Worm (Caenorhabditis elegans) whole organism, mixed stage, embryonic: ENCODE measurements around the gene Y54G11A.19.

Source experiments
- M03D4.4 ChIP-seq: sonication (generic microtip); optimal IDR thresholded peaks from 2 replicates; lab custom pipeline; 2017; ENCODE audit warnings: mild to moderate bottlenecking, missing genetic modification characterization, missing compliant biosample characterization
- bed-3 ChIP-seq: fragments of 200-800 bp; sonication (Bioruptor generic); optimal IDR thresholded peaks from 3 replicates; lab custom pipeline; 2018; ENCODE audit warnings: mild to moderate bottlenecking, missing genetic modification characterization, moderate library complexity, missing compliant biosample characterization
- blmp-1 ChIP-seq: fragments of 150-350 bp; optimal IDR thresholded peaks from 2 replicates; lab custom pipeline; 2014; ENCODE audit warnings: missing biosample characterization, missing genetic modification characterization
- ceh-39 ChIP-seq: fragments of 150-350 bp; optimal IDR thresholded peaks from 2 replicates; lab custom pipeline; 2014; ENCODE audit warnings: missing biosample characterization, missing genetic modification characterization
- ceh-43 ChIP-seq: fragments of 200-800 bp; sonication (Bioruptor generic); optimal IDR thresholded peaks from 2 replicates; lab custom pipeline; 2018; ENCODE audit warnings: mild to moderate bottlenecking, missing genetic modification characterization, moderate library complexity, missing compliant biosample characterization
- ceh-83 ChIP-seq: fragments of 200-800 bp; sonication (Bioruptor generic); optimal IDR thresholded peaks from 2 replicates; lab custom pipeline; 2018; ENCODE audit warnings: mild to moderate bottlenecking, missing genetic modification characterization, missing compliant biosample characterization
- ces-1 ChIP-seq: fragments of 150-350 bp; optimal IDR thresholded peaks from 2 replicates; lab custom pipeline; 2014; ENCODE audit warnings: missing biosample characterization, missing genetic modification reagents, missing genetic modification characterization
- cnd-1 ChIP-seq: fragments of 200-800 bp; sonication (Bioruptor generic); optimal IDR thresholded peaks from 2 replicates; lab custom pipeline; 2018; ENCODE audit warnings: mild to moderate bottlenecking, missing genetic modification characterization, missing compliant biosample characterization
- drap-1 ChIP-seq: fragments of 200-800 bp; sonication (Bioruptor generic); optimal IDR thresholded peaks from 3 replicates; lab custom pipeline; 2018; ENCODE audit warnings: mild to moderate bottlenecking, missing genetic modification characterization, missing compliant biosample characterization
- elt-1 ChIP-seq: sonication (generic microtip); optimal IDR thresholded peaks from 2 replicates; lab custom pipeline; 2017; ENCODE audit warnings: missing genetic modification characterization, mild to moderate bottlenecking, missing compliant biosample characterization, antibody characterized with exemption, moderate library complexity, borderline replicate concordance; ENCODE audit not compliant: insufficient read depth
- elt-3 ChIP-seq: fragments of 150-350 bp; optimal IDR thresholded peaks from 2 replicates; lab custom pipeline; 2014; ENCODE audit warnings: missing biosample characterization, missing genetic modification characterization
- flh-1 ChIP-seq: fragments of 200-800 bp; sonication (Bioruptor generic); optimal IDR thresholded peaks from 2 replicates; lab custom pipeline; 2018; ENCODE audit warnings: mild to moderate bottlenecking, missing genetic modification characterization, moderate library complexity, missing compliant biosample characterization
- ham-2 ChIP-seq: fragments of 200-800 bp; sonication (Bioruptor generic); optimal IDR thresholded peaks from 2 replicates; lab custom pipeline; 2018; ENCODE audit warnings: mild to moderate bottlenecking, missing genetic modification characterization, missing compliant biosample characterization
- hlh-1 ChIP-seq: fragments of 150-350 bp; optimal IDR thresholded peaks from 2 replicates; lab custom pipeline; 2014; ENCODE audit warnings: missing biosample characterization, missing genetic modification reagents, missing genetic modification characterization
- lin-13 ChIP-seq: fragments of 150-350 bp; optimal IDR thresholded peaks from 2 replicates; lab custom pipeline; 2014; ENCODE audit warnings: missing biosample characterization, missing genetic modification characterization
- lin-32 ChIP-seq: fragments of 200-800 bp; sonication (Bioruptor generic); optimal IDR thresholded peaks from 2 replicates; lab custom pipeline; 2018; ENCODE audit warnings: mild to moderate bottlenecking, missing genetic modification characterization, missing compliant biosample characterization
- lsy-2 ChIP-seq: fragments of 150-350 bp; optimal IDR thresholded peaks from 2 replicates; lab custom pipeline; 2014; ENCODE audit warnings: missing biosample characterization, missing genetic modification characterization
- mab-5 ChIP-seq: fragments of 150-350 bp; optimal IDR thresholded peaks from 2 replicates; lab custom pipeline; 2014; ENCODE audit warnings: missing biosample characterization, missing genetic modification characterization
- mep-1 ChIP-seq: fragments of 150-350 bp; optimal IDR thresholded peaks from 2 replicates; lab custom pipeline; 2017; ENCODE audit warnings: missing biosample characterization, missing genetic modification reagents, missing genetic modification characterization, inconsistent platforms
- mls-2 ChIP-seq: sonication (generic microtip); optimal IDR thresholded peaks from 2 replicates; lab custom pipeline; 2016; ENCODE audit warnings: mild to moderate bottlenecking, missing genetic modification characterization, moderate library complexity, missing compliant biosample characterization
- nhr-12 ChIP-seq: fragments of 150-350 bp; optimal IDR thresholded peaks from 2 replicates; lab custom pipeline; 2014; ENCODE audit warnings: missing biosample characterization, missing genetic modification characterization
- nhr-2 ChIP-seq: fragments of 150-350 bp; optimal IDR thresholded peaks from 2 replicates; lab custom pipeline; 2014; ENCODE audit warnings: missing biosample characterization, missing genetic modification characterization
- nhr-237 ChIP-seq: fragments of 150-350 bp; optimal IDR thresholded peaks from 2 replicates; lab custom pipeline; 2014; ENCODE audit warnings: missing biosample characterization, missing genetic modification characterization
- nhr-28 ChIP-seq: fragments of 150-350 bp; optimal IDR thresholded peaks from 2 replicates; lab custom pipeline; 2014; ENCODE audit warnings: missing biosample characterization, missing genetic modification characterization
- nhr-76 ChIP-seq: sonication (generic microtip); optimal IDR thresholded peaks from 2 replicates; lab custom pipeline; 2017; ENCODE audit warnings: missing biosample characterization, missing genetic modification characterization
- pha-4 ChIP-seq: fragments of 150-350 bp; optimal IDR thresholded peaks from 2 replicates; lab custom pipeline; 2018; ENCODE audit warnings: missing biosample characterization, missing genetic modification reagents, missing genetic modification characterization
- sem-2 ChIP-seq: fragments of 200-800 bp; sonication (Bioruptor generic); optimal IDR thresholded peaks from 2 replicates; lab custom pipeline; 2018; ENCODE audit warnings: mild to moderate bottlenecking, missing genetic modification characterization, missing compliant biosample characterization
- snpc-4 ChIP-seq: fragments of 150-350 bp; optimal IDR thresholded peaks from 2 replicates; lab custom pipeline; 2014; ENCODE audit warnings: missing biosample characterization, missing genetic modification characterization
- sptf-1 ChIP-seq: sonication (generic microtip); optimal IDR thresholded peaks from 2 replicates; lab custom pipeline; 2017; ENCODE audit warnings: mild to moderate bottlenecking, missing genetic modification characterization, moderate library complexity, missing compliant biosample characterization
- tbx-8 ChIP-seq: fragments of 200-800 bp; sonication (Bioruptor generic); optimal IDR thresholded peaks from 2 replicates; lab custom pipeline; 2018; ENCODE audit warnings: mild to moderate bottlenecking, missing genetic modification characterization, moderate library complexity, missing compliant biosample characterization
- unc-120 ChIP-seq: sonication (generic microtip); optimal IDR thresholded peaks from 2 replicates; lab custom pipeline; 2017; ENCODE audit warnings: missing genetic modification characterization, missing compliant biosample characterization; ENCODE audit not compliant: poor library complexity, severe bottlenecking
- unc-39 ChIP-seq: fragments of 150-350 bp; optimal IDR thresholded peaks from 2 replicates; lab custom pipeline; 2014; ENCODE audit warnings: missing biosample characterization, missing genetic modification characterization
- unc-62 ChIP-seq: fragments of 150-350 bp; optimal IDR thresholded peaks from 2 replicates; lab custom pipeline; 2014; ENCODE audit warnings: missing biosample characterization, missing genetic modification reagents, missing genetic modification characterization
- zip-8 ChIP-seq: fragments of 150-350 bp; optimal IDR thresholded peaks from 2 replicates; lab custom pipeline; 2014; ENCODE audit warnings: missing biosample characterization, missing genetic modification characterization
- ztf-11 ChIP-seq: fragments of 150-350 bp; optimal IDR thresholded peaks from 2 replicates; lab custom pipeline; 2014; ENCODE audit warnings: missing biosample characterization, missing genetic modification characterization

The Y54G11A.19 gene

DNA sequence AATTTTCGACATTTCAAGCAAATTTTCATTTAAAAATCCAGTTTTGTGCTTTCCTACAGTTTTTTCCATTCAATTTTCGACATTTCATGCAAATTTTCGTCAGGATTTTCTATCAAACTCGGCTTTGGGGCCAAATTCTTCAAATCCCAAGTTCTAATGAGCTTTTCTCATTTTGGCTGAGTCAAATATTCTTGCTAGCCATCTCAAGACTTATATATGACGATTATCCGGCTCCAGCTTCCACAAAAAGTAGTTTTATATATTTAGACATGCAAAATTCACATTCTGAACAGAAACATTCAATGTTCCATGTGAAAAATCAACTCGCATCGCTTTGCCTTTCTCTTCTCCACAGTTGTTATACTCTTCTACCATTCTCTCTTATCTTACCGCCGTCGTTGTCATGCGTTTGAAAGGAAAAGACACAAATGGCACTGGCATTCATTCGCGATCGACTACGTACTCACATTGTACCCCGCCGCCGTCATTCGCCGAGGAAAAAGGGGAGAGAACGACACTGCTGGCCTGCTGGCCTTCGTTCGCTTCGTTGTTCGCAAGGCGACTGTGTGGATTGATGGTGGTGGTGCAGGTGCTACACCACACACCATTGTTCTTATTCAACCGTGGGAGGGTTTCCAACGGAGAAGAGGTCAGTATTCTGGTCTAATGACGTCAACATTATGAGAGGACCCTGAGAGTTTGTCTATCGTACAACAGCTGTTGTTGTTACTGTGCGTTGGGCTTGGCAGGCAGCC, 8.8 kb downstream of the Y54G11A.19 start:
- TF ChIP-seq ces-1 (GFP tag; lab: Kevin White, UChicago) (no peak), M03D4.4 (tag; lab: Kevin White, UChicago) (no peak), drap-1 (GFP tag; lab: Kevin White, UChicago) (no peak), mab-5 (tag; lab: Kevin White, UChicago) (no peak), unc-120 (tag; lab: Kevin White, UChicago) (no peak), nhr-76 (tag; lab: Kevin White, UChicago) (no peak), unc-39 (tag; lab: Kevin White, UChicago) (no peak), blmp-1 (no peak), unc-62 (GFP tag; lab: Kevin White, UChicago) (peak; percentile 16), pha-4 (no peak), nhr-2 (tag; lab: Kevin White, UChicago) (peak; percentile 76), ceh-39 (tag; lab: Kevin White, UChicago) (no peak), lin-32 (GFP tag; lab: Kevin White, UChicago) (peak; percentile 95), ztf-11 (tag; lab: Kevin White, UChicago) (peak; percentile 70), snpc-4 (no peak), ceh-43 (no peak), ham-2 (GFP tag; lab: Kevin White, UChicago) (peak; percentile 35), nhr-237 (tag; lab: Kevin White, UChicago) (no peak), flh-1 (peak; percentile 14), tbx-8 (GFP tag; lab: Kevin White, UChicago) (no peak), nhr-28 (tag; lab: Kevin White, UChicago) (no peak), sem-2 (peak; percentile 26), lin-13 (no peak), mep-1 (peak; percentile 60), mls-2 (peak; percentile 63), nhr-12 (tag; lab: Kevin White, UChicago) (no peak), elt-3 (no peak), lsy-2 (tag; lab: Kevin White, UChicago) (no peak), bed-3 (no peak), zip-8 (tag; lab: Kevin White, UChicago) (no peak), hlh-1 (peak; percentile 79), cnd-1 (tag; lab: Kevin White, UChicago) (peak; percentile 93), elt-1 (no peak), ceh-83 (GFP tag; lab: Kevin White, UChicago) (peak; percentile 23), sptf-1 (tag; lab: Kevin White, UChicago) (peak; percentile 57)
- TF ChIP-seq, all 35 proteins: peak for 13

DNA sequence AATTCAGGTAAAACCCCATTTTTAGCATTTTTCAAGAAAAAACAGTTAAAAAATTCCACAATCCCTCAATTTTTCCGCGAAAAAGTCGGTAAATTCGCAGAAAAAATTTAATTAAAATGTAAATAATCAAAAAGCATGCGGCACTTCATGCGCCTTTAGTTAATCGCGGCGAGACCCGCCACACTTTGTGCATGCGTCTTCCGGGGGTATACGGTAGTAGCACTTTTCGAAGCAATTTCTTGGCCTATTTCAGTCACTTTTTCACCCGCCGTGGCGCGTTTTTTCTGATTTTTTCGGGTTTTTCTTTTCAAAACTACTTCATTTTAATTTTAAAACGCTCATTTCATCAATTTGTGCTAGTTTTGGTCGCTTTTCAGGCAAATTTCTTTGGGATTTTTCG, 9.5 kb downstream of the Y54G11A.19 start:
- TF ChIP-seq cnd-1 (tag; lab: Kevin White, UChicago) (no peak), hlh-1 (no peak), lsy-2 (tag; lab: Kevin White, UChicago) (peak; percentile 20), elt-3 (no peak), ceh-43 (no peak), bed-3 (no peak)

- TF ChIP-seq unc-120 (tag; lab: Kevin White, UChicago) (no peak), lsy-2 (tag; lab: Kevin White, UChicago) (peak; percentile 57), hlh-1 (peak; percentile 35), elt-1 (no peak), sptf-1 (tag; lab: Kevin White, UChicago) (peak; percentile 36), ces-1 (GFP tag; lab: Kevin White, UChicago) (peak; percentile 53), mls-2 (no peak), mep-1 (peak; percentile 5), unc-62 (GFP tag; lab: Kevin White, UChicago) (peak; percentile 19), blmp-1 (peak; percentile 56), pha-4 (peak; percentile 42)
Measured at ce11 chrII:14244457-14245254, 12.0 kb downstream of the Y54G11A.19 start.
